Worm (Caenorhabditis elegans) whole organism, early embryonic: ENCODE results near the gene T07C12.10.

Experiments used
- B0310.2 ChIP-seq: sonication (generic microtip); optimal IDR thresholded peaks from 2 replicates; lab custom pipeline; 2016; ENCODE audit warnings: mild to moderate bottlenecking, missing genetic modification characterization, missing compliant biosample characterization
- F13C5.2 ChIP-seq: sonication (generic microtip); optimal IDR thresholded peaks from 2 replicates; lab custom pipeline; 2017; ENCODE audit warnings: mild to moderate bottlenecking, missing genetic modification characterization, inconsistent platforms, missing compliant biosample characterization
- aly-1 ChIP-seq: sonication (generic microtip); optimal IDR thresholded peaks from 2 replicates; lab custom pipeline; 2016; ENCODE audit warnings: missing genetic modification characterization, missing compliant biosample characterization
- ama-1 ChIP-seq: fragments of 150-350 bp; optimal IDR thresholded peaks from 2 replicates; lab custom pipeline; 2014
- ceh-13 ChIP-seq: fragments of 200-800 bp; sonication (Bioruptor generic); optimal IDR thresholded peaks from 2 replicates; lab custom pipeline; 2018; ENCODE audit warnings: mild to moderate bottlenecking, missing genetic modification characterization, missing compliant biosample characterization
- ets-7 ChIP-seq: sonication (generic microtip); optimal IDR thresholded peaks from 2 replicates; lab custom pipeline; 2016; ENCODE audit warnings: missing genotype, missing genetic modification characterization, missing compliant biosample characterization
- flt-1 ChIP-seq: fragments of 200-800 bp; sonication (Bioruptor generic); IDR thresholded peaks from 2 replicates; pipeline ENCODE4 v1.3.6; 2022; ENCODE audit warnings: missing genetic modification characterization, missing compliant biosample characterization
- hmbx-1 ChIP-seq: sonication (generic microtip); optimal IDR thresholded peaks from 2 replicates; lab custom pipeline; 2016; ENCODE audit warnings: mild to moderate bottlenecking, missing genetic modification characterization, missing compliant biosample characterization
- hnd-1 ChIP-seq: sonication (generic microtip); optimal IDR thresholded peaks from 2 replicates; lab custom pipeline; 2016; ENCODE audit warnings: missing genetic modification characterization, missing compliant biosample characterization
- scrt-1 ChIP-seq: fragments of 200-800 bp; sonication (Bioruptor generic); IDR thresholded peaks from 2 replicates; pipeline ENCODE4 v1.3.6; 2022; ENCODE audit warnings: missing genetic modification characterization, missing compliant biosample characterization
- tbx-11 ChIP-seq: fragments of 200-800 bp; sonication (Bioruptor generic); IDR thresholded peaks from 2 replicates; pipeline ENCODE4 v1.3.6; 2022; ENCODE audit warnings: missing genetic modification characterization, missing compliant biosample characterization
- tbx-37 ChIP-seq: fragments of 200-800 bp; sonication (Bioruptor generic); conservative IDR thresholded peaks from 2 replicates; pipeline ENCODE4 v1.3.6; 2022; ENCODE audit warnings: missing genetic modification reagents, missing genetic modification characterization, missing compliant biosample characterization

DNA sequence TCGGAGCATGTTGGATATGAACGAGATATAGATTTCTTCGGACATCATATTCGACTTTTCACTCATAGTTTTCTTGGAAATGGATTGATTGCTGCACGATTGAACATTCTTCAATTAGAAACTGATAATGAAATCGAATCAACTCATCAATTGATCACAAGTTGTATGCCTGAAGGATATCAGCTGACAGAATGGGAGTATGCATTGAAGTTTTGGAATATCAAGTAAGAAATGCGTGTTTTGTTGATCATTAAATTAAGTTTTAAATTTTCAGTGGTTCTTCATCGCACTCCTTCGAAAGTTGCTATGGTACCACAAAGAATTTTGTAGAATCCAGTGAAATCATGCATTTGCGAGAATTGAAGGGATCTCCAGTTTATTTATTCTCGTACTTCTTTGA lies 46.1 kb upstream of the T07C12.10 start:
- TF ChIP-seq tbx-11 (GFP tag; lab: Robert Waterston, UW) (no peak), hnd-1 (tag; lab: Kevin White, UChicago) (no peak), B0310.2 (tag; lab: Kevin White, UChicago) (no peak), scrt-1 (GFP tag; lab: Robert Waterston, UW) (no peak), ets-7 (tag; lab: Kevin White, UChicago) (no peak), hmbx-1 (no peak), F13C5.2 (tag; lab: Kevin White, UChicago) (no peak), tbx-37 (GFP tag; lab: Robert Waterston, UW) (no peak), ama-1 (no peak), aly-1 (tag; lab: Kevin White, UChicago) (no peak), flt-1 (no peak), ceh-13 (GFP tag; lab: Kevin White, UChicago) (no peak)
